Worm (Caenorhabditis elegans): Measurements from ENCODE around the gene R02D5.1.

R02D5.1 gene

DNA sequence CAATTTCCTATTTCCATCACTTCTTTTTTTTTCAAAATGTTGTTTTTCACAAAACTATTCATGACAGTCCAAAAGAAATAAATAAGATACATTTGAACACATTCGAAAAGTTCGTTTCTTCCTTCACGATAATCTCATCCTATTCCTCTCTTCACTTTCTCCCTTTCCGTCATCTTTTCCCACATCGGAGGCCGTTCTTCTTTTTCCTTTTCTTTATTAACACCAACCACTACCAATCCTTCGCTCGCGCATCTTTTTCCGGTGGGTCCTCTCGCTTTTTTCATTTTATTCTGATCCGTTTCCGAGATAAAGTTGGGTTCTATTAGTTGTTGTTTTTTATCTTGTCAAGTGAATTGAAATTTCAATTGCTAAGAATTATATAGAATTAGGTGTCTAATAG, 12.6 kb upstream of the R02D5.1 start:
- TF ChIP-seq T22C8.4 (GFP tag; IDR thresholded peaks at IDR 0.05): no peak
- TF ChIP-seq klf-2 (GFP tag; conservative IDR thresholded peaks at IDR 0.05): no peak
- TF ChIP-seq flt-1 (GFP tag; IDR thresholded peaks at IDR 0.05): no peak
- no peak for TF ChIP-seq ztf-23 (GFP tag; IDR thresholded peaks at IDR 0.05)
- no peak for TF ChIP-seq ref-1 (GFP tag; conservative IDR thresholded peaks at IDR 0.05)
- no peak for TF ChIP-seq med-1 (GFP tag; optimal IDR thresholded peaks at IDR 0.05; ENCODE audit: insufficient read depth)
- TF ChIP-seq cog-1 (tag; optimal IDR thresholded peaks at IDR 0.05): no peak
- TF ChIP-seq ztf-29 (GFP tag; IDR thresholded peaks at IDR 0.05): no peak
- TF ChIP-seq tab-1 (GFP tag; IDR thresholded peaks at IDR 0.05): no peak

DNA sequence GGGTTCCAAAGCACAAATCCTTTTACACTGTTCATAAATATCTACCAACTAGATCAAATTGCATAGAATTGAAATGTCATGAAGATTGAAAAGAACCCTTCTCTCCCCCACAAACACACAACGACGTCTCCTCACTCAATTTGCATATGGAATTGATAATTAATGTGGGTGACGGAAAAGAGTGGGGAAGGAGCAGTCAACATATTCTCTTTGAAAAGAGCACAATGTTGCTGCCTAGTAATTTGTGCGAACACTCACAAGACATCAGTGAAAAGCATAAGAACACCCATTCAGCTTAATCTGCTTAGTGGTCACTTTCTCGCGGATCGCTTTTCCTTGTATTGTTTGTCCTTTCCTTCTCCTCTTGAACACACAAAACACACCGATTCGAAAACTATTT, 11.6 kb upstream of the R02D5.1 start:
- TF ChIP-seq ztf-29 (GFP tag; IDR thresholded peaks at IDR 0.05): no peak
- no peak for TF ChIP-seq klf-2 (GFP tag; conservative IDR thresholded peaks at IDR 0.05)
- no peak for TF ChIP-seq flt-1 (GFP tag; IDR thresholded peaks at IDR 0.05)
- TF ChIP-seq T22C8.4 (GFP tag; IDR thresholded peaks at IDR 0.05): no peak
- no peak for TF ChIP-seq ref-1 (GFP tag; conservative IDR thresholded peaks at IDR 0.05)
- no peak for TF ChIP-seq cog-1 (tag; optimal IDR thresholded peaks at IDR 0.05)
- TF ChIP-seq ztf-23 (GFP tag; IDR thresholded peaks at IDR 0.05): no peak
- TF ChIP-seq tab-1 (GFP tag; IDR thresholded peaks at IDR 0.05): no peak
- TF ChIP-seq med-1 (GFP tag; optimal IDR thresholded peaks at IDR 0.05; ENCODE audit: insufficient read depth): no peak

DNA sequence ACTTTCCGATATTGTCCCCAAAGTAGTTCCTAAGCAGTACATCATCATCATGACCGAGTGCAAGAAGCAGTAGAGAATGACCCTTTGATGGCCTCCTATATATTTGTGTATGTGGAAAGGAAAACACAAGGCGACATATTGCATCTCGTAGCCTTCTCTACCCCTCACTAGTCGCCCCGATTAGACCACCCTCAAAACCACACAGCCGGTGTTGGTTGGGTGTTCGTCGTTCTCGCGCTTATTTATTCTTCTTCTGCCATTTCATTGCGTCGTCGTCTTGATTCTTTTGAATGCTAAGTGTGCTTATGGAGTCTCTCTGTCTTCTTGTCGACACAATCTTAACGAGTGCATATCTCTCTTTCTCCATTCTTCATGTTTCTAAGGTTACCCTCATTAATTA, 9.8 kb upstream of the R02D5.1 start:
- TF ChIP-seq klf-2 (GFP tag; conservative IDR thresholded peaks at IDR 0.05): no peak
- TF ChIP-seq ztf-23 (GFP tag; IDR thresholded peaks at IDR 0.05): no peak
- no peak for TF ChIP-seq med-1 (GFP tag; optimal IDR thresholded peaks at IDR 0.05; ENCODE audit: insufficient read depth)
- TF ChIP-seq cog-1 (tag; optimal IDR thresholded peaks at IDR 0.05): peak; percentile 34
- peak; percentile 61; the same call in 1 of the 2 replicates for TF ChIP-seq flt-1 (GFP tag; IDR thresholded peaks at IDR 0.05)
- TF ChIP-seq ref-1 (GFP tag; conservative IDR thresholded peaks at IDR 0.05): no peak
- TF ChIP-seq T22C8.4 (GFP tag; IDR thresholded peaks at IDR 0.05): no peak
- no peak for TF ChIP-seq ztf-29 (GFP tag; IDR thresholded peaks at IDR 0.05)
- TF ChIP-seq tab-1 (GFP tag; IDR thresholded peaks at IDR 0.05): no peak

ce11 chrV:14499074-14499864, 8.8 kb upstream of the R02D5.1 start:
- TF ChIP-seq flt-1 (GFP tag; IDR thresholded peaks at IDR 0.05) (no peak), klf-2 (GFP tag; conservative IDR thresholded peaks at IDR 0.05) (no peak), ztf-23 (GFP tag; IDR thresholded peaks at IDR 0.05) (no peak), tab-1 (GFP tag; IDR thresholded peaks at IDR 0.05) (no peak), med-1 (GFP tag; optimal IDR thresholded peaks at IDR 0.05; ENCODE audit: insufficient read depth) (no peak), cog-1 (tag; optimal IDR thresholded peaks at IDR 0.05) (no peak), T22C8.4 (GFP tag; IDR thresholded peaks at IDR 0.05) (no peak), ref-1 (GFP tag; conservative IDR thresholded peaks at IDR 0.05) (no peak), ztf-29 (GFP tag; IDR thresholded peaks at IDR 0.05) (no peak)

DNA sequence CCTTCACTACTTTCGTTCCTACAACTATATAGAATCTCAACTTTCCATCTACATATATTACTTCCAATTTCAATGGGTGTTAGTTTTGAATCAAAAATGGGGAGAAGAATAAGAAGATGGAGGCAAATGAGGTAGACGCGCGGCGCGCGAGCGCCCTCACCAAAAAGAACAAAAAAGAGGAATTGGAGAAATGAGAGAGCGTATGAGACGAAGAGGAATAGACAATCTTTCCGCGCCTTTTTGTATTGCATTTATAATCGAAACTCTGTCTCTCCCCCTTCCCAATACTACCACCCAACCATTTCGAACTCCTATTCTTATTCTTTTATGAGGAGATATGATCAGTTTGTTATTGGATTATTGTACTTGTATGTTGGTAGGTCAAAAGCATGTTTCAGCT, 7.5 kb upstream of the R02D5.1 start:
- TF ChIP-seq ztf-29 (GFP tag; IDR thresholded peaks at IDR 0.05) (no peak), med-1 (GFP tag; optimal IDR thresholded peaks at IDR 0.05; ENCODE audit: insufficient read depth) (no peak), cog-1 (tag; optimal IDR thresholded peaks at IDR 0.05) (no peak)

DNA sequence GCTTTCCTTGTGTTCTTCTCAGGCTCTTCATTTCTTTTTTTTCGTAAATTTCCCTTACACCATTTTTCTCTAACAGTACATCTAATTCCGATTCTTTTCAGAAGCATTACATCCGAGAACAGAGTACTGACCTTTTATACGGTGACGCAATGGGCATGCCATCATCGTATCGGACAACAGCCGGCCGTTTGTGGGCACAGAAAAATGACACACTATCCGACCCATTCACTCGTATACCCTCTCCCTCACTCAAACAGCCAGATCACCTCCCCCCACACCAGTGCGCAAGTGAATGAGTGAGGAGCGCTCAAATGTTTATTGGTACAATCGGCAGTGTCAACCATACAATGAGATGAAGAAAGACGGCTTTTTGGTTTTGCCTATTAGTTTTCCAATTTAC, 6.9 kb upstream of the R02D5.1 start, which contains the start of gene R02D5.24:
Gene R02D5.24 (plus strand): TSS at position 205 of the 400 bp plus-strand sequence.
- TF ChIP-seq flt-1 (GFP tag; IDR thresholded peaks at IDR 0.05) (0 out of 2 replicates have a peak, but pooled peaks have one; percentile 15), ref-1 (GFP tag; conservative IDR thresholded peaks at IDR 0.05) (no peak), med-1 (GFP tag; optimal IDR thresholded peaks at IDR 0.05; ENCODE audit: insufficient read depth) (no peak), ztf-23 (GFP tag; IDR thresholded peaks at IDR 0.05) (no peak)

DNA sequence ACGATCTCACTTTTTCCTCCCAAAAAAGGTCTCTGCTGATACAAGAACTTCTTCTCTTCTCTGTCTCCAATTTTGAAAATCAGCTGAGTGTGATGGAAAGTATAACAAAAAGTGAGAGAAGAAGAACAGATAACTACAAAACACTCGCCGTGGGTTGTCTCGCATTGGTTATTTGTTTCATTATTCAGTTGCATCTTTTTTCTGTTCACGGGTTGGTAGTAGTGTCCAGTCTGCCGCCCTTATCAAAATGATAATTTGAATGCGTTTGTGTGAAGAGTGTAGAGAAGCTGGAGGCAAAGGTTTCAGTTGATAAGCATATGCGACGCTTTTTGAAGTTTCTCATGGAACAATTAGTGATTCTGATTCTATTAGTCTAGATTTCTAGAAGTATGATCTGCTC, 5.0 kb upstream of the R02D5.1 start:
- TF ChIP-seq T22C8.4 (GFP tag; IDR thresholded peaks at IDR 0.05): no peak
- TF ChIP-seq ztf-29 (GFP tag; IDR thresholded peaks at IDR 0.05): no peak
- TF ChIP-seq med-1 (GFP tag; optimal IDR thresholded peaks at IDR 0.05; ENCODE audit: insufficient read depth): no peak
- TF ChIP-seq tab-1 (GFP tag; IDR thresholded peaks at IDR 0.05): no peak
- TF ChIP-seq flt-1 (GFP tag; IDR thresholded peaks at IDR 0.05): no peak
- TF ChIP-seq cog-1 (tag; optimal IDR thresholded peaks at IDR 0.05): no peak
- TF ChIP-seq ztf-23 (GFP tag; IDR thresholded peaks at IDR 0.05): no peak
- no peak for TF ChIP-seq ref-1 (GFP tag; conservative IDR thresholded peaks at IDR 0.05)
- TF ChIP-seq klf-2 (GFP tag; conservative IDR thresholded peaks at IDR 0.05): no peak

- TF ChIP-seq ztf-29 (GFP tag; IDR thresholded peaks at IDR 0.05) (no peak), ztf-23 (GFP tag; IDR thresholded peaks at IDR 0.05) (no peak), T22C8.4 (GFP tag; IDR thresholded peaks at IDR 0.05) (no peak), ref-1 (GFP tag; conservative IDR thresholded peaks at IDR 0.05) (no peak), tab-1 (GFP tag; IDR thresholded peaks at IDR 0.05) (no peak), med-1 (GFP tag; optimal IDR thresholded peaks at IDR 0.05; ENCODE audit: insufficient read depth) (no peak), cog-1 (tag; optimal IDR thresholded peaks at IDR 0.05) (no peak), flt-1 (GFP tag; IDR thresholded peaks at IDR 0.05) (no peak), klf-2 (GFP tag; conservative IDR thresholded peaks at IDR 0.05) (no peak)
These were observed 3.9 kb upstream of the R02D5.1 start for ce11 chrV:14504120-14504519.

- TF ChIP-seq med-1 (GFP tag; optimal IDR thresholded peaks at IDR 0.05; ENCODE audit: insufficient read depth) (no peak), ztf-23 (GFP tag; IDR thresholded peaks at IDR 0.05) (no peak), flt-1 (GFP tag; IDR thresholded peaks at IDR 0.05) (no peak), ref-1 (GFP tag; conservative IDR thresholded peaks at IDR 0.05) (no peak), cog-1 (tag; optimal IDR thresholded peaks at IDR 0.05) (no peak), tab-1 (GFP tag; IDR thresholded peaks at IDR 0.05) (no peak), T22C8.4 (GFP tag; IDR thresholded peaks at IDR 0.05) (no peak), ztf-29 (GFP tag; IDR thresholded peaks at IDR 0.05) (no peak), klf-2 (GFP tag; conservative IDR thresholded peaks at IDR 0.05) (no peak)
These were observed 3.3 kb upstream of the R02D5.1 start for ce11 chrV:14504774-14505173.
